Worm (Caenorhabditis elegans) whole organism, late embryonic: ENCODE results near the gene pmp-5.

Experiments
- F13H6.1 ChIP-seq: sonication (generic microtip); optimal IDR thresholded peaks from 2 replicates; lab custom pipeline; 2016; ENCODE audit warnings: missing genetic modification characterization, missing compliant biosample characterization
- ztf-16 ChIP-seq: sonication (generic microtip); optimal IDR thresholded peaks from 2 replicates; lab custom pipeline; 2017; ENCODE audit warnings: missing genetic modification characterization, missing compliant biosample characterization

DNA sequence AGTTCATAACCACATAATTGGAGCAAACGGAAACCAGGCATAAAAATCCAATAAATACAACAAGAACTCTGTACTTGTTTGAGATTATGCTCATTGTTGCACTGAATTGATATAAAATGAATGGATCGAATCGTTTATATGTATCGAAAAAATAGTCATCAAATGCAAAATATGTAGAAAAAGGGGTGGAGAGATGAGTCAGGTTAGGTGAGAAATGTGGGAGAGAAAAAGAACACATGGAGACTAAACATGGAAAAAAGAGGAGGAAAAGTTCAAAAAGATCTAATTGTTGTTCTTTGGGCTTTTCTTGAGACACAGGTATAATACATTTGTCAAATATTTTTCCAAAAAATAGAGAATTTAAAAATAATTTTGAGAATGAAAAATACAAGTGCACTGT, 22.8 kb upstream of the pmp-5 start, which contains the start of gene K11G9.5:
- no peak for TF ChIP-seq F13H6.1 (tag; lab: Kevin White, UChicago)
- no peak for TF ChIP-seq ztf-16 (tag; lab: Kevin White, UChicago)
